Worm (Caenorhabditis elegans) whole organism, dauer: ENCODE results near the gene K09E4.3.
"Not testable (repeated sequence)": the region's sequence is repeated elsewhere in the genome, so short reads cannot be mapped to it uniquely, and the experiment has no call there.

Experiments used
- unc-62 ChIP-seq: sonication (generic microtip); optimal IDR thresholded peaks from 2 replicates; lab custom pipeline; 2017; ENCODE audit warnings: missing biosample characterization, missing genetic modification reagents, missing genetic modification characterization

Gene K09E4.3

DNA sequence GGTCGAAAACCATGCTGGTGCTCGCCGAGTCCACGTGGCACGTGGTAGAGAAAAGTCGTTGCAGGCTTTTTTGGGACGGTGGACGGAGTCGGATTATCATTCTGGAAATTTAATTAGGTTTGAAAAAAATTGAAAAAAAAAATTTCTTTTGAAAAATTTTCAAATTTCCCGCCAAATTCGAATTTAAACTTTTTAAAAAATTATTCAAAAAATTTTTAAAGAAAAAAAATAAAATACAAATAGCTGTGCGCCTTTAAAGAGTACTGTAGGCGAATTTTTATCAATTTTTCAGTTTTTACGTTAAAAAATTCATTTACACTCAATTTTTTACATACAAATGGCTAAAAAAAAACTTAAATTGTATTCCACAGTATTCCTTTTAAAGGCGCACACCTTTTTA lies at the start of gene K09E4.3:
TSS of gene K09E4.3 (minus strand) at position 101 of the 400 bp plus-strand sequence.
- TF ChIP-seq unc-62 (GFP tag; lab: Kevin White, UChicago), result no peak

DNA sequence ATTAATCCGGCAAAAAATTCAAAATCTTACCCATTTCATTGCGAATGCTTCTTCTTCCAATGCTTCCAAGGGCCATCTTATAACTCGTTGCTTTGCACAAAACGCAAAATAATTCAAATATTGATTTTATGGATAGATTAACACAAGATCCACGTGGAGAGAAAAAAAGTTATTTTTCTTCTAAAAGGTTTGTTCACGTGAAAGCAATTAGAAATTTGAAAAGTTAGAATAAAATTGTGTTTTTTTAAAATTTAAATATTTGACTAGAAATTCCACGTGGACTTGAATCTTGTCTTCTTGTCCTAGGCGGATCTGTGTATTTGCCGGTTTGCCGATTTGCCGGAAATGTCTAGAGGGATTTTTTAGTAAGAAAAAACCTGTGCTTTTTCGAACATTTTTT lies 48.4 kb upstream of the K09E4.3 start, which contains the start of gene Y48B6A.5:
TSS of gene Y48B6A.5 (minus strand) at position 101 of the 400 bp plus-strand sequence.
- no peak for TF ChIP-seq unc-62 (GFP tag; lab: Kevin White, UChicago)

DNA sequence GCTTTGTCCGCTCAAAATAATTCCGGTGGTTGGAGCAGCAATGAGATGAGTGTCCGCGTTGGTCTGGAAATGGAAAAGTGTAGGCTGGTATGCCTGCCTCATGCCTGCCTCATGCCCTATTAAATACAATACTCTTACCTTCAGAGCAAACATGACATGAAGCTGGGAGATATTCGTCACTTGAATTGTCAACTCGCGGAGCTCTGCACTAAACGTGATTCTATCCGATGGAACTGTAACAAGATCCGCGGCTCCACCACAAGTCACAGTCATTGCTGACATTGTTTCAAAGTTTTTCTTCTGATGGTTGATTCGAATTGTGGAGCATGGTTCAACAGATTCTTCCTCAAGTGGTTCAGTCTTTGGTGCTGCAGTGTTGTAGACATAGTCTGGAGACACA lies 46.4 kb upstream of the K09E4.3 start:
- no peak for TF ChIP-seq unc-62 (GFP tag; lab: Kevin White, UChicago)

DNA sequence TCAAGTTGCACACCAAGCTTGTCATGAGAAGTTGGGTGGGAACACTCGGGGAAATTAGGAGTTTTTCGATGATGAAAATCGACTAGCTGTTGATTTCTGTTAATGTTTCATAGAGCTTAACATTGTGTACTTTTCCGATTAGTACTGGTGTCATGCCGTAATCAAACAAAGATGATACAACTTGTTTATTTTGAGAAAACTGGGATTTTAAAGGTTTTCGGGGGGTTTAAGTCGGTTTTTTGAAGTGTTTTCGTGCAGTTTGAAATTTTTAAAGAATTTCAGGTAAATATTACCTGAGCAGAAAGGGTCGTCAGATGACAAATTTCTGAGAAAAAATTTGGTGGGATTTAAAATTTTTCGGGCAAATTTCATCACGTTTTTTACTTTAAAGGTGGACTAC lies 44.8 kb upstream of the K09E4.3 start, which contains the start of gene eat-2:
TSS of gene eat-2 (minus strand) at position 101 of the 400 bp plus-strand sequence.
- TF ChIP-seq unc-62 (GFP tag; lab: Kevin White, UChicago), result no peak

DNA sequence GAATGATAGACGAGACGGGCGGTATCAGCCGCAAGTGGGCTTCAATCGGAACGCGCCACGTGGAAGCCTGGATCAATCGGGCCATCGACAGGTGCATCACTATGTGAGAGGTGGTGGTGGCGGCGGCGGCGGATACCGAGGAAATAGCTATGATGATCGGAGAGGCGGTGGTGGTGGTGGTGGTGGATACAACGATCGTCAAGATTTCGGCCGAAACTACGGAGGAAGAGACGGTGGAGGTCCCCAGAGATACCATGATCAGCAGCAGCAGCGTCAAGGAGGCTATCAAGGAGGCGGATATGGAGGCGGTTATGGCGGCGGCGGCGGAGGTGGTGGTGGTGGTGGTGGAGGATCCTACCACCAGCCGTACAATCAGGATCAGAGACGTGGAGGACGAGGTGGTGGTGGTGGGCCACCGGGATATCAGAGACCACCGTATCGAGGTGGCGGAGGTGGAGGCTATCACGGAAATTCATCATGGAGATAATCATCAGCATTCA lies 38.7 kb upstream of the K09E4.3 start:
- no peak for TF ChIP-seq unc-62 (GFP tag; lab: Kevin White, UChicago)

DNA sequence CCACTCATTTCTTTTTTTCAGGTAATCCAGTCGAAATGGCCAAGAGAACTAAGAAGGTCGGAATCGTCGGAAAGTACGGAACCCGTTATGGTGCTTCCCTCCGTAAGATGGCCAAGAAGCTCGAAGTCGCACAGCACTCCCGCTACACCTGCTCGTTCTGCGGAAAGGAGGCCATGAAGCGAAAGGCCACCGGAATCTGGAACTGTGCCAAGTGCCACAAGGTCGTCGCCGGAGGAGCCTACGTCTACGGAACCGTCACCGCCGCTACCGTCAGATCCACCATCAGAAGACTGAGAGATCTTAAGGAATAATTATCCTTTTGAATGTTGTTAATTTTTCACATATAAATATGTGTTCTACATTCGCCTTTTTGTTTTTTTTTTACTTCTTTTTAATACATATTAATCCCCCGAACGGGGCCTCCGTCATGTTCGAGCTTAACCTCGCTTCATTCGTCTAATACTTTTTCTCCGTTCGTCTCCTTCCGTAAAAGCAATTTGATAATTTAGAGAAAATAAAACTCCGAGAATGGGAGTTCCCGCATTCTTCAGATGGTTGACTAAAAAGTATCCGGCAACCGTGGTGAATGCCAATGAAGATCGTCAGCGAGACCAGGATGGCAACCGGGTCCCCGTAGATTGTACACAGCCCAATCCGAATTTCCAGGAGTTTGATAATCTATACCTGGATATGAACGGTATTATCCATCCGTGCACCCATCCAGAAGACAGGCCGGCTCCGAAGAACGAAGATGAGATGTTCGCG lies 28.7 kb upstream of the K09E4.3 start, which contains the start of the genes rpl-43 and xrn-2:
TSS of gene rpl-43 (plus strand) at position 36 of the 765 bp plus-strand sequence.
TSS of gene xrn-2 (plus strand) at position 510 of the 765 bp plus-strand sequence.
- no peak for TF ChIP-seq unc-62 (GFP tag; lab: Kevin White, UChicago)

DNA sequence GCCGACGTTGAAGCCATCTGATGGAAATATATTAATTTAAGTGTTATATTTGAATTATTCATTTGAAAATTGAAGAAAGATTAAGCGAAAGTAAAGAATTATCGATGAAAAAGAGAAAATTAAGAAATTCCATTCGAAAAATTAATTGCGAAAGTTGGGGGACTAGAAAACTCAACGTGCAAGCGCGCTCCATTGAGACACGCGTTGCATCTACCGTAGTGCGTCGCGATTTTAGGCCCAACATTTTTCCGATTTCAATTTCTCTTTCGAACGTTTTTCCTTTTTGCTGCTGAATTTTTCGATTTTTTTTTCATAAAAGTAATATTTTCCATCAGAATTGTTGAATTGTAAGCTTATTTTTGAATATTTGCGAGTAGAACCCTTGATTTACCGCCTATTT lies 27.6 kb upstream of the K09E4.3 start, which contains the start of gene Y48B6A.1:
TSS of gene Y48B6A.1 (minus strand) at position 17 of the 400 bp plus-strand sequence.
- TF ChIP-seq unc-62 (GFP tag; lab: Kevin White, UChicago), result no peak

DNA sequence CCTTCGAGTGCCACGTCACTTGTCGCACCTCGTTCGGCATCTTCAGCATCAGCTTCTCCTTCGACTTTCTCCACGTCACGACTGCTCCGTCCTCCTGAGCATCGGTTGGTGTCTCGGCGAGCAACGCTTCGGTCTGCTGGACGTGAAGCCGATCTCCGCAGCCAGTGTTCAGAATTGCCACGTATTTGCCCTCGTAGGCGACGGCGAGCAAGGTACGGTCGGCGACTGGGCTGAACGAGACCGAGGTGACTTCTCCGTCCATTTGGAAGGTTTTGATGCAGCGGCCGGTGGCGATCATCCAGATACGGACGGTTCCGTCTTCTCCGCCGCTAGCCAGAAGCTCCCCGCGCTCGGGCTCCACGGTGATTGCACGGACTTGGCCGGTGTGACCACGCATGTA lies 25.5 kb upstream of the K09E4.3 start:
- no peak for TF ChIP-seq unc-62 (GFP tag; lab: Kevin White, UChicago)

DNA sequence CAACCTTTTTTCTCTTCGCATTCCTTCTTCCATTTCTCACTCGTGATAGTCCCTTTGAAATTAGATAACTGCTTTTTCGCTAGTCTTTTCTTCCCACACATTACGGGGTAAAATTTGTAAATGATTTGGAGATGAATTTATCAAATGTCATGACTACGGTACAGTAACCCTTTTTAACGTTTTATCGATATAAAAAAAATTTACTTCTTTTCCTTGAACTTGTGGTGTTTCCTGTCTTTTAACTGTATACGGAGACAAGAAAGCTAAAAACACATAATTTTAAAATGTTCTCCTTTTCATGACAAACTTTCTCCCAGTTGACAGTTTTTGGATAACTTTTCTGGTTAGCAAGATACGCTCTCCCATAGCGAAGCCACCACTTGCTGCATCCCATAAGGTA lies 23.3 kb upstream of the K09E4.3 start, which contains the start of gene W03H9.1:
TSS of gene W03H9.1 (minus strand) at position 101 of the 400 bp plus-strand sequence.
- TF ChIP-seq unc-62 (GFP tag; lab: Kevin White, UChicago), result no peak

DNA sequence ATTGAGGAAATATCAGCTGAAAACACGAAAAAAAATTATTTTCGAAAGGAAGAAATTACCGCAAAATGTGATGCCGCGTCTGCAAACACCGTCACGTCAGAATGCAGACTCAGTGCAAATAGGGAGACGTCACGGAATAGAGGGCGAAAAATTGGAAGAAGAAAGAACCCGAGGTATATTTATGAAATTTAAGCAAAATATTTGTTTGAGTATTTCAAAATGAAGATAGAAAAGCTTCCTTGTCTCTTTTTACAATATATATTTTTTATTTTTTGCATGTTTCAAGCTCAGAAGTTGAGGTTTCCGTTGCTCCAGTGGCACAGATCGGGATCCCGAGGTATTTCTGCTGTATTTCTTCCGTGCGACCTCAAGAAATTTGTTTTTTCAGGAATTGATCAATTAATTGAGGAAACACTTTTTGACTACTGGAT lies 17.1 kb upstream of the K09E4.3 start, which contains the start of gene W03H9.2:
TSS of gene W03H9.2 (minus strand) at position 32 of the 431 bp plus-strand sequence.
- TF ChIP-seq unc-62 (GFP tag; lab: Kevin White, UChicago), result no peak

DNA sequence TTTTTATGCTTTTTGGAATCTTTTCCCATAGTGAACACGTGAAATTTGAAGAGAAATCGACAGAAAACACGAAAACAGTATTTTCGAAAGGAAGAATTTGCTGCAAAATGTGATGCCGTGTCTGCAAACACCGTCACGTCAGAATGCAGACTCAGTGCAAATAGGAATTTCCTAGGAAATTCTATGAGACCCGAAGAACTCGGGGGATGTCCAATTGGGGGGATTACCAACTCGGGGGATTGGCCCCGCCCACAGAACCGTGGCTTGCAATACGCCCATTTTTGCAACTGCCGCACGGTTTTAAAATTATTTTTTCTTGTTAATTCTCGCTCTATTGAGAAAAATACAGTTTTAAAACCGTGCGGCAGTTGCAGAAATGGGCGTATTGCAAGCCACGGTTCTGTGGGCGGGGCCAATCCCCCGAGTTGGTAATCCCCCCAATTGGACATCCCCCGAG lies 15.4 kb upstream of the K09E4.3 start, which contains the start of gene cacn-1:
TSS of gene cacn-1 (minus strand) at position 51 of the 457 bp plus-strand sequence.
- not testable (repeated sequence) for TF ChIP-seq unc-62 (GFP tag; lab: Kevin White, UChicago)

DNA sequence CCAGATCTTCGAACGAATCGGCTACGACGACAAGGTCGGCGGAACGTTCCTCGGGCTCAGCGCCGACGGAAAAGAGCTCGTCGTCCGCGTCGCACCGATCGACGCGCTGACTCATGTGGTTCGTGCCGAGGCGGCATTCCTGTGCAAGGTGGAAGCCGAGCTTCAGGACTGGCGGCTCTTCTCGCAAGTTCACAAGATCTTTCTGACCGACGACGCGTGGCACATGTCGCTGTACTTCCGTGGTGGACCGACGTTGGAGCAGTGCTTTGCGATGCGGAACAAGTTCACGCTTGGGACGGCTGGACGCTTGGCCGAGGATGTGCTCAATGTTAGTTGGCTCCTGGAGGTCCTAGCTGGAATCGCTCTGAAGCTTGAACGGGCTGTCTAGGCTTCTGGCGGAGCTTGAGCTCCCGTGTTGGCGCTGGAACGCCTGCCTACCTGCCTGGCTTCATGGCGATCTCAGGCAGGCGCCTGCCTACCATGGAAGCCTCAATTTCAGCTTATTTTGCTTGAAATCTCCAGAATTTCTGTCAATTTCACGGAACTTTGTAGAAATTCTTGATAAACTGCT lies 12.2 kb upstream of the K09E4.3 start:
- no peak for TF ChIP-seq unc-62 (GFP tag; lab: Kevin White, UChicago)

DNA sequence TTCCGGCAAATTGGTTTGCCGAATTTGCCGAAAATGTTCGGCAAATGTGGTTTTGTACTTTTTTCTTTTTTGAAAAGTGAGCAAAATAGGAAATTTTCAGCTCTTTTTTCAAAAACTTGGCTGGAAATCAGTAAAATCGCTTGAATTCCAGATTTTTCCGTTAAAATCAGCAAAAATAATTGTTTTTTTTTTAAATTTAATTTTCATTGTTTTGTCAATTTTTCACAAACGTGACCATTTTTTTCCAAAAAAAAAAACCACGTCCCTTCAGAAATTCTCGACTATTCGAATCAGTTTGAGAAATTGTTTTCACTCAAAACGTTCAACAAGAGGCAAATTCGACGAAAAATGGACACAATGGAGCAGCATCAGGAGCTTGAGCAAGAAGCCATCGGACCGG lies 10.8 kb upstream of the K09E4.3 start, which contains the start of gene K09E4.1:
TSS of gene K09E4.1 (plus strand) at position 301 of the 400 bp plus-strand sequence.
- no peak for TF ChIP-seq unc-62 (GFP tag; lab: Kevin White, UChicago)

DNA sequence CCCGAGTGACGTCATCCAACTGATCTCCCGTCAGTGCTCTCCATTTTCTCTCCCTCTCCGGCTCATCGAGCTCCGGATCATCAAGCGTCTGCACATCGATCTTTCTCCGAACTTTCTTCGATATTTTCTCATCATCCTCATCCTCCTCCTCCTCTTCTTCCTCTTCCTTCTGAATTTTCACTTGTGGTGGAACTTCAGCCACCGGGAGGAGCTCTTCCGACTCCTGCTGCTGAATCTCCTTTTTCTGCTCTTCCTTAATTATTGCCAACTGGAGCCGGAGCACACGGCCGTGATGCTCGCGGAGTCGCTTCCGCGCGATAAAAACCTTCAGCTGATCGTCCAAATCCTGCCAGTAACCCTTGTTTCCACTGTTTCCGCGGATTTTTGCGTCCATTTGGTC lies 9.6 kb upstream of the K09E4.3 start:
- TF ChIP-seq unc-62 (GFP tag; lab: Kevin White, UChicago), result no peak

DNA sequence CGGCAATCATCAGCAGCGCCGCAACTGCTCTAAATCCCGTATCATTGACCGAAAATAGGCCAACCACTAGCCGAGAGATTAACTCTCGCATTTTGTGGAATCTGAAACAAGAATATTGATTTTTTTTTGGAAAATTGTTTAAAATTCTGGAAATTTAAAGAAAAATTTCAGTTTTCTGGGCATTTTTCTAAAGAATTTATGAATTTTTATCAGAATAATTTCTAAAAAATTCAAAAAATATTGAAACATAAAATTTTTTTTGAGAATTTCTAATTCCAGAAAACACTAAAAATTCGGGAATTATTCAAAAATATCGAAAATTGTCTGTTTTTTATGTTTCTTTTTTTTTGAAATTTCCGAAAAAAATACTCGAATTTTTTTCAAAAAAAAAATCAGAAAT lies 6.0 kb upstream of the K09E4.3 start, which contains the start of gene algn-3:
TSS of gene algn-3 (minus strand) at position 101 of the 400 bp plus-strand sequence.
- TF ChIP-seq unc-62 (GFP tag; lab: Kevin White, UChicago), result no peak

DNA sequence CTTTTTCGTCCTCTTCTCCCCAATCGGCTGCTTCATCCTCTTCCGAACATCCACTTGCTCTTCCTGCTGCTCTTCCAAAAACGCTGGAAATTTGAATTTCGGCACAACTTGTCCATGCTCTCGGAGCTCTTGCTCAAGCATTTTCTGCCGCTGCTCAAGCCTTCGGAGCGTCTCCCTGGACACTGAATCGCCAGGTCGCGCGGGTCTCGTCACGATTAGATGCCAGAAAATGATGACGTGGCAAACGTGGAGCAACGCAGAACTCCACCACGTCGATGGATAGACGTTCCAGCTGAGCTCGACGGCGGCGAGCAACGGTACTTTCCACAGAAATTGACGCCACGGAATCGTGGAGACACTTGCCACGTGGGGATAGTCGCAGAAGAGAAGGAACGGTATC lies 2.5 kb upstream of the K09E4.3 start:
- no peak for TF ChIP-seq unc-62 (GFP tag; lab: Kevin White, UChicago)
